Fruit fly (Drosophila melanogaster) whole organism, prepupa: Measurements from ENCODE around the gene CG14314.

Experiments used
- CG8119 ChIP-seq: fragments of 200-800 bp; sonication (Bioruptor generic); IDR thresholded peaks from 3 replicates; pipeline ENCODE4 v1.3.6; 2022; ENCODE audit warnings: missing biosample characterization, missing genetic modification characterization
- Ets96B ChIP-seq: fragments of 200-800 bp; optimal IDR thresholded peaks from 2 replicates; lab custom pipeline; 2019; ENCODE audit warnings: missing biosample characterization, mild to moderate bottlenecking, missing genetic modification characterization, moderate library complexity
- Sox102F ChIP-seq: fragments of 200-800 bp; sonication (Bioruptor generic); optimal IDR thresholded peaks from 2 replicates; lab custom pipeline; 2016; ENCODE audit warnings: missing biosample characterization, mild to moderate bottlenecking, missing genetic modification characterization

DNA sequence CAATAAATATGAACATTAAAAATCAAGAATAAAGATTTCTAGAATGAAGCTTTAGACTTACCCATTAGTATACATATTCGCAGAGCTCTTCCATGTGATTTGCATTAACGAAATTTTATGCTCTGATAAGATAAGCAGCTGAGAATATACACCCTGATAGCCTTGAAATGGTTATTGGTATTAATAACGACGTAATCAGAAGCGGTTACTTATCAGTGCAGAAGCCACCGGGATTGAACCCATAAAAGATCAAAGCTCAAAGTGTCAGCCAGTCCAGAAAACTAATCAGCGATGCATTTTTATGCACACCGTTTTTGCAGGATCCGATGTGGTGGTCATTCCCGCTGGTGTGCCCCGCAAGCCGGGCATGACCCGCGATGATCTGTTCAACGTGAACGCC is 11.4 kb downstream of the CG14314 start:
- TF ChIP-seq CG8119 (no peak), Ets96B (tag; lab: Kevin White, UChicago) (no peak), Sox102F (GFP tag; lab: Kevin White, UChicago) (no peak)
